Fruit fly (Drosophila melanogaster) whole organism, embryonic: ENCODE results near the gene mask.
A peak's percentile ranks its signal among the peaks of the same experiment; 100 is the strongest.

Source experiments
- Bgb ChIP-seq: fragments of 200-800 bp; sonication (Bioruptor generic); IDR thresholded peaks from 2 replicates; pipeline ENCODE4 v1.3.6; 2022; ENCODE audit warnings: missing biosample characterization, missing genetic modification characterization; ENCODE audit not compliant: partially characterized antibody
- Blimp-1 ChIP-seq: fragments of 200-800 bp; sonication (Bioruptor generic); optimal IDR thresholded peaks from 3 replicates; lab custom pipeline; 2018; ENCODE audit warnings: missing biosample characterization, missing genetic modification characterization, mild to moderate bottlenecking, moderate library complexity, missing genetic modification reagents
- CG10959 ChIP-seq: fragments of 200-800 bp; sonication (Bioruptor generic); IDR thresholded peaks from 2 replicates; pipeline ENCODE4 v1.3.6; 2022; ENCODE audit warnings: missing biosample characterization, missing genetic modification characterization
- CG11723 ChIP-seq: fragments of 200-800 bp; sonication (Bioruptor generic); optimal IDR thresholded peaks from 2 replicates; lab custom pipeline; 2017; ENCODE audit warnings: missing biosample characterization, mild to moderate bottlenecking, missing genetic modification characterization
- CG12219 ChIP-seq: fragments of 200-800 bp; sonication (Bioruptor generic); optimal IDR thresholded peaks from 3 replicates; lab custom pipeline; 2018; ENCODE audit warnings: missing biosample characterization, mild to moderate bottlenecking, missing genetic modification characterization
- CG14441 ChIP-seq: fragments of 200-800 bp; sonication (Bioruptor generic); IDR thresholded peaks from 2 replicates; pipeline ENCODE4 v1.3.6; 2022; ENCODE audit warnings: missing biosample characterization, missing genetic modification characterization
- CG17361 ChIP-seq: fragments of 200-800 bp; sonication (Bioruptor generic); IDR thresholded peaks from 3 replicates; pipeline ENCODE4 v1.3.6; 2022; ENCODE audit warnings: missing biosample characterization, missing genetic modification characterization
- CG1832 ChIP-seq: fragments of 200-800 bp; sonication (Bioruptor generic); optimal IDR thresholded peaks from 2 replicates; lab custom pipeline; 2017; ENCODE audit warnings: missing biosample characterization, mild to moderate bottlenecking, missing genetic modification characterization, inconsistent platforms
- CG2116 ChIP-seq: fragments of 200-800 bp; sonication (Bioruptor generic); optimal IDR thresholded peaks from 3 replicates; lab custom pipeline; 2018; ENCODE audit warnings: missing biosample characterization, mild to moderate bottlenecking, missing genetic modification characterization
- CG2129 ChIP-seq: fragments of 200-800 bp; sonication (Bioruptor generic); IDR thresholded peaks from 2 replicates; pipeline ENCODE4 v1.3.6; 2022; ENCODE audit warnings: missing biosample characterization, missing genetic modification characterization; ENCODE audit not compliant: partially characterized antibody
- CG32532 ChIP-seq: fragments of 200-800 bp; sonication (Bioruptor generic); IDR thresholded peaks from 2 replicates; pipeline ENCODE4 v1.3.6; 2022; ENCODE audit warnings: missing biosample characterization, missing genetic modification characterization
- CG34422 ChIP-seq: fragments of 200-800 bp; sonication (Bioruptor generic); IDR thresholded peaks from 3 replicates; pipeline ENCODE4 v1.3.6; 2022; ENCODE audit warnings: missing biosample characterization, missing genetic modification characterization
- CG3995 ChIP-seq: fragments of 200-800 bp; sonication (Bioruptor generic); optimal IDR thresholded peaks from 3 replicates; lab custom pipeline; 2016; ENCODE audit warnings: missing biosample characterization, missing genetic modification characterization
- CG42726 ChIP-seq: fragments of 200-800 bp; sonication (Bioruptor generic); IDR thresholded peaks from 2 replicates; pipeline ENCODE4 v1.3.6; 2022; ENCODE audit warnings: missing biosample characterization, missing genetic modification characterization; ENCODE audit not compliant: partially characterized antibody
- CG4360 ChIP-seq: fragments of 200-800 bp; sonication (Bioruptor generic); IDR thresholded peaks from 2 replicates; pipeline ENCODE4 v1.3.6; 2022; ENCODE audit warnings: missing biosample characterization, missing genetic modification characterization
- CG4404 ChIP-seq: fragments of 200-800 bp; sonication (Bioruptor generic); IDR thresholded peaks from 2 replicates; pipeline ENCODE4 v1.3.6; 2022; ENCODE audit warnings: missing biosample characterization, missing genetic modification characterization
- CG7745 ChIP-seq: fragments of 200-800 bp; sonication (Bioruptor generic); optimal IDR thresholded peaks from 2 replicates; lab custom pipeline; 2018; ENCODE audit warnings: missing biosample characterization, mild to moderate bottlenecking, missing genetic modification characterization, moderate library complexity
- CG9437 ChIP-seq: fragments of 200-800 bp; sonication (Bioruptor generic); optimal IDR thresholded peaks from 2 replicates; lab custom pipeline; 2018; ENCODE audit warnings: missing biosample characterization, mild to moderate bottlenecking, missing genetic modification characterization
- D19B ChIP-seq: fragments of 200-800 bp; sonication (Bioruptor generic); optimal IDR thresholded peaks from 2 replicates; lab custom pipeline; 2017; ENCODE audit warnings: missing biosample characterization, mild to moderate bottlenecking, missing genetic modification characterization
- Deaf1 ChIP-seq: fragments of 200-800 bp; optimal IDR thresholded peaks from 3 replicates; lab custom pipeline; 2019; ENCODE audit warnings: missing biosample characterization, mild to moderate bottlenecking, missing genetic modification characterization, moderate library complexity
- Dll ChIP-seq: fragments of 200-800 bp; sonication (Bioruptor generic); IDR thresholded peaks from 4 replicates; pipeline ENCODE4 v1.3.6; 2022; ENCODE audit warnings: missing biosample characterization, missing genetic modification characterization; ENCODE audit not compliant: partially characterized antibody
- Gug ChIP-seq: fragments of 200-800 bp; sonication (Bioruptor generic); IDR thresholded peaks from 4 replicates; pipeline ENCODE4 v1.3.6; 2022; ENCODE audit warnings: missing biosample characterization, missing genetic modification characterization
- Kr ChIP-seq: fragments of 200-800 bp; sonication (Bioruptor generic); optimal IDR thresholded peaks from 2 replicates; lab custom pipeline; 2017; ENCODE audit warnings: missing biosample characterization, mild to moderate bottlenecking, missing genetic modification characterization
- MBD-R2 ChIP-seq: fragments of 200-800 bp; sonication (Bioruptor generic); IDR thresholded peaks from 2 replicates; pipeline ENCODE4 v1.3.6; 2022; ENCODE audit warnings: missing biosample characterization, missing genetic modification characterization
- NFAT ChIP-seq: fragments of 200-800 bp; sonication (Bioruptor generic); IDR thresholded peaks from 2 replicates; pipeline ENCODE4 v1.3.6; 2022; ENCODE audit warnings: missing biosample characterization, missing genetic modification characterization
- Nf-YB ChIP-seq: fragments of 200-800 bp; sonication (Bioruptor generic); optimal IDR thresholded peaks from 3 replicates; lab custom pipeline; 2019; ENCODE audit warnings: missing biosample characterization, mild to moderate bottlenecking, missing genetic modification characterization, moderate library complexity
- Poxn ChIP-seq: fragments of 200-800 bp; sonication (Bioruptor generic); IDR thresholded peaks from 2 replicates; pipeline ENCODE4 v1.3.6; 2022; ENCODE audit warnings: missing biosample characterization, missing genetic modification characterization
- Scr ChIP-seq: fragments of 200-800 bp; sonication (Bioruptor generic); IDR thresholded peaks from 2 replicates; pipeline ENCODE4 v1.3.6; 2022; ENCODE audit warnings: missing biosample characterization, missing genetic modification characterization; ENCODE audit not compliant: partially characterized antibody
- Sin3A ChIP-seq: fragments of >200 bp; optimal IDR thresholded peaks from 2 replicates; lab custom pipeline; 2018
- amos ChIP-seq: fragments of 200-800 bp; sonication (Bioruptor generic); IDR thresholded peaks from 2 replicates; pipeline ENCODE4 v1.3.6; 2022; ENCODE audit warnings: missing biosample characterization, missing genetic modification characterization; ENCODE audit not compliant: partially characterized antibody
- ase ChIP-seq: fragments of 200-800 bp; sonication (Bioruptor generic); IDR thresholded peaks from 3 replicates; pipeline ENCODE4 v1.3.6; 2022; ENCODE audit warnings: missing biosample characterization, missing genetic modification characterization
- bbx ChIP-seq: fragments of 200-800 bp; sonication (Bioruptor generic); IDR thresholded peaks from 2 replicates; pipeline ENCODE4 v1.3.6; 2022; ENCODE audit warnings: missing biosample characterization, missing genetic modification characterization; ENCODE audit not compliant: partially characterized antibody
- bigmax ChIP-seq: fragments of 200-800 bp; sonication (Bioruptor generic); optimal IDR thresholded peaks from 2 replicates; lab custom pipeline; 2018; ENCODE audit warnings: missing biosample characterization, mild to moderate bottlenecking, missing genetic modification characterization
- chn ChIP-seq: fragments of 200-800 bp; sonication (Bioruptor generic); optimal IDR thresholded peaks from 2 replicates; lab custom pipeline; 2016; ENCODE audit warnings: missing biosample characterization, missing genetic modification characterization
- crol ChIP-seq: fragments of 200-800 bp; sonication (Bioruptor generic); IDR thresholded peaks from 2 replicates; pipeline ENCODE4 v1.3.6; 2022; ENCODE audit warnings: missing biosample characterization, missing genetic modification characterization
- dm ChIP-seq: fragments of 200-800 bp; sonication (Bioruptor generic); optimal IDR thresholded peaks from 3 replicates; lab custom pipeline; 2016; ENCODE audit warnings: missing biosample characterization, missing genetic modification characterization
- dpn ChIP-seq, 2 experiments: fragments of 200-800 bp; sonication (Bioruptor generic); optimal IDR thresholded peaks; 3 replicates each; lab custom pipeline; 2016; ENCODE audit warnings: missing biosample characterization in 2 of 2, missing genetic modification characterization in 2 of 2
- esg ChIP-seq: fragments of 200-800 bp; sonication (Bioruptor generic); conservative IDR thresholded peaks from 2 replicates; pipeline ENCODE4 v1.3.6; 2022; ENCODE audit warnings: missing biosample characterization, missing genetic modification characterization
- eyg ChIP-seq: fragments of 200-800 bp; sonication (Bioruptor generic); optimal IDR thresholded peaks from 3 replicates; lab custom pipeline; 2016; ENCODE audit warnings: missing biosample characterization, missing genetic modification characterization
- fu2 ChIP-seq: fragments of 200-800 bp; sonication (Bioruptor generic); optimal IDR thresholded peaks from 2 replicates; lab custom pipeline; 2016; ENCODE audit warnings: missing biosample characterization, missing genetic modification characterization
- gcm2 ChIP-seq: fragments of 200-800 bp; sonication (Bioruptor generic); optimal IDR thresholded peaks from 2 replicates; lab custom pipeline; 2016; ENCODE audit warnings: missing biosample characterization, missing genetic modification characterization
- h ChIP-seq: fragments of >200 bp; optimal IDR thresholded peaks from 2 replicates; lab custom pipeline; 2017
- nau ChIP-seq: fragments of 200-800 bp; sonication (Bioruptor generic); optimal IDR thresholded peaks from 3 replicates; lab custom pipeline; 2017; ENCODE audit warnings: missing biosample characterization, mild to moderate bottlenecking, missing genetic modification characterization, missing genetic modification reagents
- oc ChIP-seq: fragments of 200-800 bp; sonication (Bioruptor generic); optimal IDR thresholded peaks from 2 replicates; lab custom pipeline; 2018; ENCODE audit warnings: missing biosample characterization, mild to moderate bottlenecking, missing genetic modification characterization, moderate library complexity
- otp ChIP-seq: fragments of 200-800 bp; sonication (Bioruptor generic); IDR thresholded peaks from 3 replicates; pipeline ENCODE4, ENCODE4 v1.3.6; 2022; ENCODE audit warnings: missing biosample characterization, missing genetic modification characterization
- sd ChIP-seq: fragments of 200-800 bp; sonication (Bioruptor generic); optimal IDR thresholded peaks from 3 replicates; lab custom pipeline; 2018; ENCODE audit warnings: missing biosample characterization, mild to moderate bottlenecking, missing genetic modification characterization, moderate library complexity
- ssp ChIP-seq: fragments of 200-800 bp; sonication (Bioruptor generic); IDR thresholded peaks from 2 replicates; pipeline ENCODE4 v1.3.6; 2022; ENCODE audit warnings: missing biosample characterization, missing genetic modification characterization
- stwl ChIP-seq: fragments of 200-800 bp; sonication (Bioruptor generic); optimal IDR thresholded peaks from 3 replicates; lab custom pipeline; 2018; ENCODE audit warnings: missing biosample characterization, mild to moderate bottlenecking, missing genetic modification characterization, moderate library complexity
- tll ChIP-seq, 2 experiments: fragments of 200-800 bp in 1 of 2; fragments of >200 bp in 1 of 2; sonication (Bioruptor generic) in 1 of 2; optimal IDR thresholded peaks; 2 replicates each; lab custom pipeline; 2017 to 2019; ENCODE audit warnings: missing biosample characterization in 2 of 2, missing genetic modification characterization in 2 of 2, mild to moderate bottlenecking in 1 of 2, moderate library complexity in 1 of 2
- wor ChIP-seq: fragments of 200-800 bp; sonication (Bioruptor generic); IDR thresholded peaks from 2 replicates; pipeline ENCODE4 v1.3.6; 2022; ENCODE audit warnings: missing biosample characterization, missing genetic modification characterization

mask gene

DNA sequence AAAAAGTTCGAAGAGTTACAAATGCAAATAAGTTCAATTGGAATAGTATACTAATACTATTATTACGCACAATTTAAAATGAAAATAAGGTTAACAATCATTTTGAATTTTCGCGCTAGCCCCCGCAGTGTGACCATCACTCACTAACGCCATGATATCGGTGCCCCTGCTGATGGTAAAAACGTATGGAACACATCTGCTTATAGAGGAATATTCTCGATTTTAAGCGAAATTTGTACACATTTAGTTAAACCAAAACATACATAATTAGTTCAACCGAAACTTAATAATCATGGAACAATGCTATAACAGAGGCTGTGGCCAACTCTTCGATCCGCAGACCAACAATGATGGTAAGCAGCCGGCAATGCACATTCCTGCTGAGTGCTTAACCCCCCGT lies 44.2 kb upstream of the mask start, which contains the start of gene mora (continued):
- TF ChIP-seq oc (tag; lab: Kevin White, UChicago) (no peak), Dll (GFP tag; lab: Robert Waterston, UW) (0 out of 4 replicates have a peak, but pooled peaks have one; percentile 29), amos (peak; percentile 13; the same call in 1 of the 2 replicates), CG14441 (GFP tag; lab: Robert Waterston, UW) (no peak), sd (peak; percentile 48), stwl (tag; lab: Kevin White, UChicago) (peak; percentile 39), CG9437 (GFP tag; lab: Kevin White, UChicago) (peak; percentile 22), ase (GFP tag; lab: Robert Waterston, UW) (no peak), Deaf1 (tag; lab: Kevin White, UChicago) (no peak), CG10959 (GFP tag; lab: Robert Waterston, UW) (no peak), tll (GFP tag; optimal IDR thresholded peaks at IDR 0.05; lab: Kevin White, UChicago) (no peak), CG3995 (GFP tag; lab: Kevin White, UChicago) (peak; percentile 38), Sin3A (lab: Kevin White, UChicago) (peak; percentile 40)

DNA sequence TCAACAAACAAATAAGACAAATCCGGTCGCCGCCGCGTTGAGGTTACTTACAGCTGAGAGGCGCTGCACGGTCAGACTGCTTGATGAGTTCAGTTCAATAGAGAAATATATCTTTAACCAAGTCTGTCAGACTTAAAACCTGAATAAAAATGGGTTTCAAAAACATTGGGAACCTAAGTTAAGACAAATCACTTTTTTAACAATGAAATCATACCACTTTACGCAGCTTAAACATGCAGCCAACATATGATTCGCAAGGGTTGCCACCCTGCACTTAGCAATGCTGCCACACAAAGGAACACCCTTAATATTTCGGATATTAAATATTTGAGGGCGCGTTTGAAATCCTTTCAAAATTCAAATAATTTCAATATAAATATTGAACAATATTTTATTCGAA lies 41.7 kb upstream of the mask start, which contains the start of gene CG5515:
TSS of gene CG5515 (minus strand) at position 278 of the 400 bp plus-strand sequence.
- peak; percentile 77 for TF ChIP-seq Bgb (GFP tag; lab: Robert Waterston, UW)
- TF ChIP-seq eyg (GFP tag; lab: Kevin White, UChicago) = peak; percentile 48
- no peak for TF ChIP-seq h (lab: Kevin White, UChicago)
- peak; percentile 88 for TF ChIP-seq MBD-R2 (GFP tag; lab: Robert Waterston, UW)
- TF ChIP-seq bigmax (GFP tag; lab: Kevin White, UChicago) = peak; percentile 67
- peak; percentile 70 for TF ChIP-seq NFAT (GFP tag; lab: Robert Waterston, UW)
- TF ChIP-seq fu2 (GFP tag; lab: Kevin White, UChicago) = peak; percentile 87
- peak; percentile 80 for TF ChIP-seq ssp
- TF ChIP-seq dpn (GFP tag; optimal IDR thresholded peaks at IDR 0.05; lab: Kevin White, UChicago) = peak in 1 of 2 experiments; percentile 82
- TF ChIP-seq CG42726 (GFP tag; lab: Robert Waterston, UW) = peak; percentile 53
- TF ChIP-seq Gug = peak; percentile 27; the same call in 1 of the 4 replicates
- TF ChIP-seq Nf-YB (GFP tag; lab: Kevin White, UChicago) = no peak
- peak; percentile 90 for TF ChIP-seq chn
- TF ChIP-seq crol (GFP tag; lab: Robert Waterston, UW) = no peak
- peak; percentile 81 for TF ChIP-seq dm (GFP tag; lab: Kevin White, UChicago)
- peak; percentile 86 for TF ChIP-seq CG34422
- TF ChIP-seq CG2116 (GFP tag; lab: Kevin White, UChicago) = peak; percentile 60
- no peak for TF ChIP-seq Kr (GFP tag; lab: Kevin White, UChicago)
- TF ChIP-seq CG2129 (GFP tag; lab: Robert Waterston, UW) = no peak
- TF ChIP-seq CG11723 (GFP tag; lab: Kevin White, UChicago) = peak; percentile 51
- no peak for TF ChIP-seq CG7745 (tag; lab: Kevin White, UChicago)
- TF ChIP-seq gcm2 (GFP tag; lab: Kevin White, UChicago) = peak; percentile 38
- peak; percentile 90 for TF ChIP-seq wor (GFP tag; lab: Robert Waterston, UW)
- peak; percentile 80 for TF ChIP-seq Blimp-1
- TF ChIP-seq CG4404 = peak; percentile 76
- no peak for TF ChIP-seq CG1832 (GFP tag; lab: Kevin White, UChicago)
- peak; percentile 53; the same call in 1 of the 2 replicates for TF ChIP-seq bbx
- peak; percentile 84 for TF ChIP-seq CG32532
- TF ChIP-seq CG17361 (GFP tag; lab: Robert Waterston, UW) = peak; percentile 65
- peak; percentile 29; the same call in 1 of the 3 replicates for TF ChIP-seq otp
- no peak for TF ChIP-seq CG4360 (GFP tag; lab: Robert Waterston, UW)
- TF ChIP-seq Scr = peak; percentile 61
- peak; percentile 3 for TF ChIP-seq CG12219 (GFP tag; lab: Kevin White, UChicago)
- TF ChIP-seq nau = no peak
- TF ChIP-seq esg = peak; percentile 87
- TF ChIP-seq D19B (GFP tag; lab: Kevin White, UChicago) = peak; percentile 12
- no peak for TF ChIP-seq Poxn (GFP tag; lab: Robert Waterston, UW)
